Fruit fly (Drosophila melanogaster): ENCODE measurements around the gene msl-2.

msl-2 gene

dm6 chr2L:3440322-3440721 lies 25.6 kb downstream of the msl-2 start (continued):
- TF ChIP-seq z (GFP tag; IDR thresholded peaks at IDR 0.05) (no peak), CG12071 (GFP tag; optimal IDR thresholded peaks at IDR 0.05) (peak; percentile 69), Fer3 (tag; optimal IDR thresholded peaks at IDR 0.05) (peak; percentile 59), CG4282 (GFP tag; optimal IDR thresholded peaks at IDR 0.05) (no peak), CG7786 (GFP tag; optimal IDR thresholded peaks at IDR 0.05) (peak; percentile 33), Nf-YA (GFP tag; IDR thresholded peaks at IDR 0.05) (peak; percentile 57), hbn (GFP tag; IDR thresholded peaks at IDR 0.05; ENCODE audit: partially characterized antibody) (no peak), sqz (GFP tag; optimal IDR thresholded peaks at IDR 0.05) (no peak), CG32772 (GFP tag; IDR thresholded peaks at IDR 0.05) (peak; percentile 76), her (GFP tag; optimal IDR thresholded peaks at IDR 0.05) (no peak), CG17186 (GFP tag; optimal IDR thresholded peaks at IDR 0.05) (peak; percentile 17), Chrac-16 (GFP tag; optimal IDR thresholded peaks at IDR 0.05) (peak; percentile 59), Mrtf (GFP tag; IDR thresholded peaks at IDR 0.05) (peak; percentile 80), CG10462 (GFP tag; optimal IDR thresholded peaks at IDR 0.05) (no peak), CG14050 (GFP tag; IDR thresholded peaks at IDR 0.05) (peak; percentile 37; the same call in 1 of the 3 replicates), CG9727 (GFP tag; optimal IDR thresholded peaks at IDR 0.05) (no peak), Bgb (GFP tag; IDR thresholded peaks at IDR 0.05; ENCODE audit: partially characterized antibody) (no peak), ken (GFP tag; IDR thresholded peaks at IDR 0.05) (no peak), Antp (GFP tag; optimal IDR thresholded peaks at IDR 0.05) (no peak), Pdp1 (GFP tag; optimal IDR thresholded peaks at IDR 0.05) (no peak), Taf1 (GFP tag; IDR thresholded peaks at IDR 0.05) (peak; percentile 19; the same call in 1 of the 2 replicates), chif (GFP tag; optimal IDR thresholded peaks at IDR 0.05) (peak; percentile 52 to 63), CG31224 (GFP tag; IDR thresholded peaks at IDR 0.05) (peak; percentile 56), Atf3 (GFP tag; optimal IDR thresholded peaks at IDR 0.05) (peak; percentile 34), grau (tag; optimal IDR thresholded peaks at IDR 0.05) (peak; percentile 37), CG12744 (GFP tag; optimal IDR thresholded peaks at IDR 0.05) (no peak), CG9609 (GFP tag; optimal IDR thresholded peaks at IDR 0.05) (peak; percentile 69), CkIIα-i1 (GFP tag; IDR thresholded peaks at IDR 0.05) (peak; percentile 39; the same call in 1 of the 2 replicates), CG5245 (GFP tag; optimal IDR thresholded peaks at IDR 0.05) (peak; percentile 14), Hmx (GFP tag; optimal IDR thresholded peaks at IDR 0.05) (no peak), az2 (GFP tag; optimal IDR thresholded peaks at IDR 0.05) (peak; percentile 50), nau (GFP tag; optimal IDR thresholded peaks at IDR 0.05) (peak; percentile 64), Doc3 (GFP tag; IDR thresholded peaks at IDR 0.05; ENCODE audit: partially characterized antibody) (no peak), croc (GFP tag; conservative IDR thresholded peaks at IDR 0.05) (peak; percentile 46; the same call in 2 of the 3 replicates), Mad (GFP tag; optimal IDR thresholded peaks at IDR 0.05) (peak; percentile 55), dpn (GFP tag; optimal IDR thresholded peaks at IDR 0.05) (peak; percentile 45 to 59), CG12299 (tag; optimal IDR thresholded peaks at IDR 0.05) (no peak), CG11695 (GFP tag; IDR thresholded peaks at IDR 0.05) (peak; percentile 69; the same call in 2 of the 3 replicates), toy (GFP tag; IDR thresholded peaks at IDR 0.05) (no peak), gcm2 (GFP tag; optimal IDR thresholded peaks at IDR 0.05) (no peak), CG31441 (GFP tag; IDR thresholded peaks at IDR 0.05) (peak; percentile 74), CG2712 (tag; optimal IDR thresholded peaks at IDR 0.05) (peak; percentile 76), run (tag; optimal IDR thresholded peaks at IDR 0.05) (no peak), al (GFP tag; IDR thresholded peaks at IDR 0.05) (peak; percentile 54), so (GFP tag; IDR thresholded peaks at IDR 0.05) (peak; percentile 74; the same call in 2 of the 3 replicates), CG13894 (tag; optimal IDR thresholded peaks at IDR 0.05) (no peak), ind (GFP tag; optimal IDR thresholded peaks at IDR 0.05) (peak; percentile 77), HLHmδ (GFP tag; optimal IDR thresholded peaks at IDR 0.05) (no peak), knrl (GFP tag; IDR thresholded peaks at IDR 0.05; ENCODE audit: partially characterized antibody) (no peak), jing (GFP tag; optimal IDR thresholded peaks at IDR 0.05) (peak; percentile 29), Neu2 (GFP tag; optimal IDR thresholded peaks at IDR 0.05; ENCODE audit: borderline replicate concordance) (no peak)
